Fruit fly (Drosophila melanogaster) whole organism, embryonic: ENCODE results near the gene Wbp2.

Experiments used
- Camta ChIP-seq: fragments of 200-800 bp; sonication (Bioruptor generic); optimal IDR thresholded peaks from 2 replicates; lab custom pipeline; 2016; ENCODE audit warnings: missing biosample characterization, missing genetic modification characterization
- HLH3B ChIP-seq: fragments of 200-800 bp; sonication (Bioruptor generic); IDR thresholded peaks from 2 replicates; pipeline ENCODE4 v1.3.6; 2022; ENCODE audit warnings: missing biosample characterization, missing genetic modification characterization
- HLH4C ChIP-seq: fragments of 200-800 bp; sonication (Bioruptor generic); IDR thresholded peaks from 3 replicates; pipeline ENCODE4 v1.3.6; 2022; ENCODE audit warnings: missing biosample characterization, missing genetic modification characterization; ENCODE audit not compliant: partially characterized antibody
- NK7.1 ChIP-seq: fragments of 200-800 bp; sonication (Bioruptor generic); optimal IDR thresholded peaks from 3 replicates; lab custom pipeline; 2016; ENCODE audit warnings: missing biosample characterization, missing genetic modification characterization
- Pdp1 ChIP-seq, 2 experiments: fragments of 200-800 bp; sonication (Bioruptor generic); optimal IDR thresholded peaks; 3 replicates each; lab custom pipeline; 2016; ENCODE audit warnings: missing biosample characterization in 2 of 2, missing genetic modification characterization in 2 of 2, mild to moderate bottlenecking in 1 of 2, moderate library complexity in 1 of 2
- chn ChIP-seq: fragments of 200-800 bp; sonication (Bioruptor generic); optimal IDR thresholded peaks from 2 replicates; lab custom pipeline; 2016; ENCODE audit warnings: missing biosample characterization, missing genetic modification characterization
- crp ChIP-seq, 2 experiments: fragments of 200-800 bp; sonication (Bioruptor generic); optimal IDR thresholded peaks; 2 replicates in 1 of 2; 3 replicates in 1 of 2; lab custom pipeline; 2017; ENCODE audit warnings: missing biosample characterization in 2 of 2, missing genetic modification characterization in 2 of 2, mild to moderate bottlenecking in 1 of 2, moderate library complexity in 1 of 2
- da ChIP-seq: fragments of 200-800 bp; sonication (Bioruptor generic); optimal IDR thresholded peaks from 2 replicates; lab custom pipeline; 2016; ENCODE audit warnings: missing biosample characterization, missing genetic modification characterization
- dm ChIP-seq: fragments of 200-800 bp; sonication (Bioruptor generic); optimal IDR thresholded peaks from 3 replicates; lab custom pipeline; 2016; ENCODE audit warnings: missing biosample characterization, missing genetic modification characterization
- kay ChIP-seq: fragments of 200-800 bp; sonication (Bioruptor generic); optimal IDR thresholded peaks from 2 replicates; lab custom pipeline; 2016; ENCODE audit warnings: missing biosample characterization, missing genetic modification characterization
- nom ChIP-seq: fragments of 200-800 bp; sonication (Bioruptor generic); optimal IDR thresholded peaks from 2 replicates; lab custom pipeline; 2017; ENCODE audit warnings: missing biosample characterization, missing genetic modification characterization, mild to moderate bottlenecking, moderate library complexity, missing genetic modification reagents
- pum ChIP-seq: fragments of 200-800 bp; sonication (Bioruptor generic); optimal IDR thresholded peaks from 2 replicates; lab custom pipeline; 2016; ENCODE audit warnings: missing biosample characterization, missing genetic modification characterization

- TF ChIP-seq crp (GFP tag; optimal IDR thresholded peaks at IDR 0.05; lab: Kevin White, UChicago) (no peak), nom (GFP tag; lab: Kevin White, UChicago) (no peak), da (no peak), NK7.1 (no peak), kay (GFP tag; lab: Kevin White, UChicago) (no peak), chn (GFP tag; lab: Kevin White, UChicago) (no peak), dm (GFP tag; lab: Kevin White, UChicago) (no peak), pum (GFP tag; lab: Kevin White, UChicago) (no peak), HLH3B (GFP tag; lab: Robert Waterston, UW) (no peak), HLH4C (GFP tag; lab: Robert Waterston, UW) (no peak), Pdp1 (GFP tag; optimal IDR thresholded peaks at IDR 0.05; lab: Kevin White, UChicago) (no peak), Camta (no peak)
These were observed 19.5 kb upstream of the Wbp2 start for dm6 chr3L:12830416-12830815.
